Worm (Caenorhabditis elegans): ENCODE data around the gene Y116F11A.3.

- no peak for TF ChIP-seq nfya-1 (tag; optimal IDR thresholded peaks at IDR 0.05; ENCODE audit: borderline replicate concordance, insufficient read depth)
- TF ChIP-seq F55B11.4 (tag; optimal IDR thresholded peaks at IDR 0.05; ENCODE audit: borderline replicate concordance, insufficient read depth), result no peak
- TF ChIP-seq ccch-3 (GFP tag; optimal IDR thresholded peaks at IDR 0.05), result no peak
- TF ChIP-seq sptf-2 (GFP tag; optimal IDR thresholded peaks at IDR 0.05), result no peak
- TF ChIP-seq C17E4.6 (GFP tag; IDR thresholded peaks at IDR 0.05), result no peak
- no peak for TF ChIP-seq let-607 (tag; optimal IDR thresholded peaks at IDR 0.05)
- TF ChIP-seq hsf-1 (GFP tag; IDR thresholded peaks at IDR 0.05), result no peak
- TF ChIP-seq fkh-3 (tag; optimal IDR thresholded peaks at IDR 0.05), result no peak
- no peak for TF ChIP-seq lin-35 (GFP tag; optimal IDR thresholded peaks at IDR 0.05)
- TF ChIP-seq Y53F4B.3 (GFP tag; IDR thresholded peaks at IDR 0.05), result no peak
- no peak for TF ChIP-seq unc-62 (GFP tag; optimal IDR thresholded peaks at IDR 0.05)
These were observed 26.4 kb downstream of the Y116F11A.3 start, which contains the start of gene clec-50 for ce11 chrV:19755260-19755659.

All from whole organism, young adult.